Worm (Caenorhabditis elegans) whole organism, L4/young adult: ENCODE data around the gene Y32H12A.6.

Experiments used
- W03F9.2 ChIP-seq: fragments of 150-350 bp; optimal IDR thresholded peaks from 2 replicates; lab custom pipeline; 2014; ENCODE audit warnings: missing biosample characterization, missing genetic modification characterization
- dao-5 ChIP-seq: sonication (generic microtip); optimal IDR thresholded peaks from 2 replicates; lab custom pipeline; 2016; ENCODE audit warnings: missing genotype, missing genetic modification characterization, moderate library complexity, missing compliant biosample characterization
- him-1 ChIP-seq: sonication (generic microtip); optimal IDR thresholded peaks from 2 replicates; lab custom pipeline; 2016; ENCODE audit warnings: missing genotype, missing genetic modification reagents, missing genetic modification characterization, missing compliant biosample characterization

DNA sequence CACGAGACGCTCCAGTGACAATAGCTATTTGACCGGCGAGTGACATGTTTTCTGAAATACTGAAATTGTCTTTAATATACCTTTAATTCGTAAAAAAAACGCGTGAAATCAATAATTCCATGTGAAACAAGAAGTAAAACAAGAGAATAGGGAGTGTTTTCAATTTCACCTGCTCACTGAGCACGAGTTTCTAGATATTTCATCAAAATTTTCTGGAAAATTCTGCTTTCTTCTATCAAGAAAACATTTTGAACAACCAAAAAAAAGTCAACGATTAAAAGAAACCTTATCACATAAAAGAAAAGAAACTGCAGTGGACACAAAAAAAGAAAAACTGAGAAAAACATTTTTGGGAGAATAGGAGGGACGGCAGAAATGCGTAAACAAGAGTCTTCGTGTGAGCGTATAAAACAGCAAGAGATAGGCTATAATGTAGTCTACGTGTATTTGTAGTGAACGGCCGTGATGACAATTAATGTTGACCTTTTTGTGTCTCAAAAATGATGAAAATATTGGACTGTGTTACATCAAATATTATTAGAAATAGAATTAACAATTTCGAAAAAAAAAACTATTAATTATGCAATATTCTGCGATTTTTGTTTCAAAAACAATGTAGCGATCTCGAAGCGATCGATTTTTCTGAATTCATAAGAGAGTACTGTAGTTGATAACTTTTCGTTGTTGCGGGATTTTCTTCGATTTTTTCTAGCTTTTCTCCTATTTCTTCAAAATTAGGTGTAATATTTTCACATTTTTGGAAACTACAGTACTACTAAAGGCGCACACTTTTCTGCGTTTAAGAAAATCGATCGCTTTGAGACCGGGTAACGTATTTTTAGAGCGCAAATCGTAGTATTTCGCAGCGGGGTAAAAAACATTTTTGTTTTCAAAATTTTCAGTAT, 13.7 kb downstream of the Y32H12A.6 start, which contains the start of gene dhs-9:
- TF ChIP-seq W03F9.2 (tag; lab: Kevin White, UChicago) (peak; percentile 9), dao-5 (no peak), him-1 (no peak)
